Worm (Caenorhabditis elegans): ENCODE results near the gene nep-9.

nep-9 gene

ce11 chrII:3374779-3375178 lies 24.3 kb downstream of the nep-9 start, which contains the start of gene bath-10:
Gene bath-10 (plus strand): TSS chrII:3375079.
- TF ChIP-seq ets-7 (tag; optimal IDR thresholded peaks at IDR 0.05) = no peak
- TF ChIP-seq tbx-11 (GFP tag; IDR thresholded peaks at IDR 0.05) = no peak

DNA sequence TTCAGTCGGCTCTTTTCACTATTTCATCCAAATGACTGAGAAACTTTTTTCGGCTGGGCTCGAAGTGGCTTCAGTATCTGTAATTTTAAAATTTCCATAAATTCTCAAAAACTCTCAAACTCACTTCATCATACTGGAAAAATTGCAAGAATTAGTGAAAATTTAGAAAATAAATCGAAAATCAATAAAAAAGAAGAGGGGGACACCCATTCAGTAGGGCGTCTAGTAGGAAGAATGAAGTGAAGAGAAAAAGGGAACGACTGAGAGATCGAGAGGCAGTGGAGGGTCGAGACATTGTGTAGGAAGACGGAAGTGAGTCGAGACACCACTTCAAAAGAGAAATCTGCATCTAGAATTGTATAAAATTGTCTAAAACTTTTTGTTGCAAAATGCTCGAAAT lies 25.2 kb downstream of the nep-9 start:
- TF ChIP-seq ama-1 (optimal IDR thresholded peaks at IDR 0.05) = no peak
- peak; percentile 24 for TF ChIP-seq ets-7 (tag; optimal IDR thresholded peaks at IDR 0.05)
- no peak for TF ChIP-seq F13C5.2 (tag; optimal IDR thresholded peaks at IDR 0.05)
- no peak for TF ChIP-seq tbx-11 (GFP tag; IDR thresholded peaks at IDR 0.05)
- no peak for TF ChIP-seq sea-1 (GFP tag; conservative IDR thresholded peaks at IDR 0.05)
- TF ChIP-seq pes-1 (GFP tag; IDR thresholded peaks at IDR 0.05) = no peak

- TF ChIP-seq tbx-11 (GFP tag; IDR thresholded peaks at IDR 0.05) (no peak), hmg-4 (GFP tag; optimal IDR thresholded peaks at IDR 0.05) (no peak), ceh-13 (GFP tag; optimal IDR thresholded peaks at IDR 0.05) (no peak), F13C5.2 (tag; optimal IDR thresholded peaks at IDR 0.05) (no peak), B0310.2 (tag; optimal IDR thresholded peaks at IDR 0.05) (no peak), scrt-1 (GFP tag; IDR thresholded peaks at IDR 0.05) (no peak), ets-7 (tag; optimal IDR thresholded peaks at IDR 0.05) (no peak), ama-1 (optimal IDR thresholded peaks at IDR 0.05) (no peak), tra-4 (tag; optimal IDR thresholded peaks at IDR 0.05) (no peak), pes-1 (GFP tag; IDR thresholded peaks at IDR 0.05) (no peak), sea-1 (GFP tag; conservative IDR thresholded peaks at IDR 0.05) (no peak), tbx-37 (GFP tag; conservative IDR thresholded peaks at IDR 0.05) (no peak), ceh-36 (tag; optimal IDR thresholded peaks at IDR 0.05) (no peak), flt-1 (GFP tag; IDR thresholded peaks at IDR 0.05) (no peak), hnd-1 (tag; optimal IDR thresholded peaks at IDR 0.05) (no peak), aly-1 (tag; optimal IDR thresholded peaks at IDR 0.05) (no peak), hmbx-1 (tag; optimal IDR thresholded peaks at IDR 0.05) (no peak)
Observed at ce11 chrII:3371010-3371409, 28.1 kb downstream of the nep-9 start, which contains the start of gene bath-23. Gene bath-23 (plus strand): TSS chrII:3371310.

DNA sequence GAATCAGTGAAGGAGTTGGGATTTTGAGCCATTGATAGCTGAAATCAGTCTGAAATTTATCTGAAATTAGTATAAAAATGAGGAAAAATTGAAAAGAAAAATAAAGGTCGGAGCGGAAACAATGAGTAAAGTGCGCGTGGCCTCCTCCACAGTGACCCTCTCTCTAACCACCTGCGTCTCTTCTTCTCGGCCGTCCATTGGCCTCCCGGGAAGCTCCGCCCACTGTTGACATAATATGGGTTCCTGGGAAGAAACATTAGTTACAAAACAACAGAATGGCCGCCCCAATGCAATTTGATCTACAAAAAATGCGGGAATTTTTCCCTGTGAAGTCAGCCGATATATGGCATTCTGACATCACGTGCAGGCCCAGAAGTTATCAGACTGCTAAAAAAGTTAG lies 29.1 kb downstream of the nep-9 start, which contains the start of gene Y49F6C.8:
Gene Y49F6C.8, minus strand, starts transcription at position 51 of the 400 bp plus-strand sequence.
- TF ChIP-seq F13C5.2 (tag; optimal IDR thresholded peaks at IDR 0.05) (no peak), pes-1 (GFP tag; IDR thresholded peaks at IDR 0.05) (no peak), sea-1 (GFP tag; conservative IDR thresholded peaks at IDR 0.05) (no peak), hmbx-1 (tag; optimal IDR thresholded peaks at IDR 0.05) (no peak), ceh-13 (GFP tag; optimal IDR thresholded peaks at IDR 0.05) (no peak), ama-1 (optimal IDR thresholded peaks at IDR 0.05) (no peak), tra-4 (tag; optimal IDR thresholded peaks at IDR 0.05) (no peak), hnd-1 (tag; optimal IDR thresholded peaks at IDR 0.05) (no peak), B0310.2 (tag; optimal IDR thresholded peaks at IDR 0.05) (no peak), hmg-4 (GFP tag; optimal IDR thresholded peaks at IDR 0.05) (no peak), scrt-1 (GFP tag; IDR thresholded peaks at IDR 0.05) (no peak), ets-7 (tag; optimal IDR thresholded peaks at IDR 0.05) (no peak), ceh-36 (tag; optimal IDR thresholded peaks at IDR 0.05) (no peak), flt-1 (GFP tag; IDR thresholded peaks at IDR 0.05) (no peak), tbx-37 (GFP tag; conservative IDR thresholded peaks at IDR 0.05) (no peak), aly-1 (tag; optimal IDR thresholded peaks at IDR 0.05) (no peak)

DNA sequence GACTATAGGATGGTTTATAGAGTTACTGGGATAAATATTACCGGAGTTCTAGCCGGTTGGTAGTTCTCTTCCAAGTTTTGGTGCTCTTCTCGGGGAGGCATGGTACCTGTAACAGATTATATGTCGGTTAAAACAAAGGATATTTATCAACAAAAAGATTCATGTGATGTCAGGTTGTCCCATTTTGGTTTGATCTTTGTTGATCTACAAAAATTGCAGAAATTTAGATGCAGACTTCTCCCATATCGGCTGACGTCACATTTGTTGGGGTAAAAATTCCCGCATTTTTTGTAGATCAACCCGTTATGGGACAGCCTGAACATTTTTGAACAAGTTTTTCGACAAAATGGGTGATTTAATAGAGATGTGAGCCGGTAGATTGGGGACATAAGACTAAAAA lies 31.0 kb downstream of the nep-9 start, which contains the start of gene Y49F6C.7:
Gene Y49F6C.7, minus strand, starts transcription at position 101 of the 400 bp plus-strand sequence.
- TF ChIP-seq hnd-1 (tag; optimal IDR thresholded peaks at IDR 0.05) (no peak), tbx-37 (GFP tag; conservative IDR thresholded peaks at IDR 0.05) (no peak), aly-1 (tag; optimal IDR thresholded peaks at IDR 0.05) (no peak), hmbx-1 (tag; optimal IDR thresholded peaks at IDR 0.05) (no peak), ceh-13 (GFP tag; optimal IDR thresholded peaks at IDR 0.05) (no peak), sea-1 (GFP tag; conservative IDR thresholded peaks at IDR 0.05) (no peak), pes-1 (GFP tag; IDR thresholded peaks at IDR 0.05) (no peak), B0310.2 (tag; optimal IDR thresholded peaks at IDR 0.05) (no peak), ceh-36 (tag; optimal IDR thresholded peaks at IDR 0.05) (no peak), flt-1 (GFP tag; IDR thresholded peaks at IDR 0.05) (no peak), tra-4 (tag; optimal IDR thresholded peaks at IDR 0.05) (no peak), hmg-4 (GFP tag; optimal IDR thresholded peaks at IDR 0.05) (no peak), ama-1 (optimal IDR thresholded peaks at IDR 0.05) (no peak), scrt-1 (GFP tag; IDR thresholded peaks at IDR 0.05) (no peak), tbx-11 (GFP tag; IDR thresholded peaks at IDR 0.05) (no peak), F13C5.2 (tag; optimal IDR thresholded peaks at IDR 0.05) (no peak), ets-7 (tag; optimal IDR thresholded peaks at IDR 0.05) (no peak)

DNA sequence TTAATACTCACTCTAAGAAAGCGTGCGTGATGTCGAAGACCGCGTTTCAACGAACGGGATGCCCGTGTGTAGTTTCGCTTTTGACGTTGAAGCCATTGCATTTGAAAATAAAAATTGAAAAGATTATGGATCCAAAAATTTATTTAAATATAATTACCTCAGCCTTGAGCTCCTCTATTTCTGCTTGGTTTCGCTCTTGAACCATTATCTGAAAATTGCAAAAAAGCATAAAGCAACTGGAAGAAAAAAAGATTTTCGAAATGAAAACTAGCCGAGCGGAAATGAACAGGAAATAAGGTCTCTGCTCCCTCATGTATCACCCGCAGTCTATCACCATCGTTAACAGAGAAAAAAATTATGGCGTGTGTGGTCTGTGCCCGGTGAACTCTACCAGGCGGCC lies 32.0 kb downstream of the nep-9 start, which contains the start of gene Y49F6C.6:
Gene Y49F6C.6, minus strand, starts transcription at position 101 of the 400 bp plus-strand sequence.
- TF ChIP-seq hmg-4 (GFP tag; optimal IDR thresholded peaks at IDR 0.05) (no peak), tbx-11 (GFP tag; IDR thresholded peaks at IDR 0.05) (no peak), scrt-1 (GFP tag; IDR thresholded peaks at IDR 0.05) (no peak)

DNA sequence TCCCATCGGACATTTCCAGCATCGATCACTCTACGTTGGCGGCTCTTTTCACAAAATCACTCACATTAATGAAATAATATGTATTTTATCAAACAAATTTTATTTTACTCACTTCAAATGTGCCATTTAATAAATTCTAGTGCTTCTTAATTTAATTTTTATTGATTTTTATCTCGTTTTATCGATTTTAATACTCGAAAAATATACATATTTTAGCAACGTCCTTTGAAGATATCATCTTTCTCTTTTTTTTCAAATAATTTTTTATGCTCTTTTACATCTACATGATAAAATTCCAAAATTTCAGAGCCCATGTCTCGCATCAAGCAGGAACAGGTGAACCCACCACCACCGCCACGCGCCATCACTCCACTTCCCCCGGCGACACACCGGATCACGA lies 40.3 kb downstream of the nep-9 start, which contains the start of the genes lido-14 and bath-27:
Gene lido-14, plus strand, starts transcription at position 301 of the 400 bp plus-strand sequence.
Gene bath-27, plus strand, starts transcription at position 306 of the 400 bp plus-strand sequence.
- TF ChIP-seq ceh-13 (GFP tag; optimal IDR thresholded peaks at IDR 0.05) (no peak), aly-1 (tag; optimal IDR thresholded peaks at IDR 0.05) (no peak), sea-1 (GFP tag; conservative IDR thresholded peaks at IDR 0.05) (no peak), hmbx-1 (tag; optimal IDR thresholded peaks at IDR 0.05) (no peak), ceh-36 (tag; optimal IDR thresholded peaks at IDR 0.05) (no peak), pes-1 (GFP tag; IDR thresholded peaks at IDR 0.05) (no peak), B0310.2 (tag; optimal IDR thresholded peaks at IDR 0.05) (no peak), ama-1 (optimal IDR thresholded peaks at IDR 0.05) (no peak), hmg-4 (GFP tag; optimal IDR thresholded peaks at IDR 0.05) (no peak), flt-1 (GFP tag; IDR thresholded peaks at IDR 0.05) (no peak), F13C5.2 (tag; optimal IDR thresholded peaks at IDR 0.05) (no peak), tra-4 (tag; optimal IDR thresholded peaks at IDR 0.05) (no peak), ets-7 (tag; optimal IDR thresholded peaks at IDR 0.05) (no peak), tbx-11 (GFP tag; IDR thresholded peaks at IDR 0.05) (no peak), tbx-37 (GFP tag; conservative IDR thresholded peaks at IDR 0.05) (no peak), scrt-1 (GFP tag; IDR thresholded peaks at IDR 0.05) (no peak), hnd-1 (tag; optimal IDR thresholded peaks at IDR 0.05) (no peak)

Data from whole organism, early embryonic.